Fruit fly (Drosophila melanogaster) whole organism, embryonic: ENCODE data around the gene CG4133.

ENCODE experiments used
- BtbVII ChIP-seq: fragments of 200-800 bp; sonication (Bioruptor generic); optimal IDR thresholded peaks from 3 replicates; lab custom pipeline; 2017; ENCODE audit warnings: missing biosample characterization, mild to moderate bottlenecking, missing genetic modification characterization
- CG1024 ChIP-seq: fragments of 200-800 bp; sonication (Bioruptor generic); IDR thresholded peaks from 2 replicates; pipeline ENCODE4 v1.3.6; 2022; ENCODE audit warnings: missing biosample characterization, missing genetic modification characterization
- CG10274 ChIP-seq: fragments of 200-800 bp; sonication (Bioruptor generic); optimal IDR thresholded peaks from 3 replicates; lab custom pipeline; 2017; ENCODE audit warnings: missing biosample characterization, mild to moderate bottlenecking, missing genetic modification characterization
- CG10366 ChIP-seq: fragments of 200-800 bp; sonication (Bioruptor generic); IDR thresholded peaks from 2 replicates; pipeline ENCODE4 v1.3.6; 2022; ENCODE audit warnings: missing biosample characterization, missing genetic modification characterization
- CG11085 ChIP-seq: fragments of 200-800 bp; sonication (Bioruptor generic); IDR thresholded peaks from 2 replicates; pipeline ENCODE4 v1.3.6; 2022; ENCODE audit warnings: missing biosample characterization, missing genetic modification characterization
- CG11695 ChIP-seq: fragments of 200-800 bp; sonication (Bioruptor generic); IDR thresholded peaks from 3 replicates; pipeline ENCODE4 v1.3.6; 2022; ENCODE audit warnings: missing biosample characterization, missing genetic modification characterization
- CG12219 ChIP-seq: fragments of 200-800 bp; sonication (Bioruptor generic); optimal IDR thresholded peaks from 3 replicates; lab custom pipeline; 2018; ENCODE audit warnings: missing biosample characterization, mild to moderate bottlenecking, missing genetic modification characterization
- CG12299 ChIP-seq: fragments of 200-800 bp; sonication (Bioruptor generic); optimal IDR thresholded peaks from 2 replicates; lab custom pipeline; 2018; ENCODE audit warnings: missing biosample characterization, mild to moderate bottlenecking, missing genetic modification characterization
- CG12659 ChIP-seq: fragments of 200-800 bp; sonication (Bioruptor generic); optimal IDR thresholded peaks from 3 replicates; lab custom pipeline; 2017; ENCODE audit warnings: mild to moderate bottlenecking, missing biosample characterization, missing genetic modification reagents, missing genetic modification characterization
- CG15073 ChIP-seq: fragments of 200-800 bp; sonication (Bioruptor generic); optimal IDR thresholded peaks from 2 replicates; lab custom pipeline; 2016; ENCODE audit warnings: missing biosample characterization, missing genetic modification characterization
- CG16813 ChIP-seq: fragments of 200-800 bp; sonication (Bioruptor generic); IDR thresholded peaks from 3 replicates; pipeline ENCODE4 v1.3.6; 2022; ENCODE audit warnings: missing biosample characterization, missing genetic modification characterization; ENCODE audit not compliant: partially characterized antibody
- CG16815 ChIP-seq: fragments of 200-800 bp; sonication (Bioruptor generic); optimal IDR thresholded peaks from 3 replicates; lab custom pipeline; 2017; ENCODE audit warnings: missing biosample characterization, mild to moderate bottlenecking, missing genetic modification characterization
- CG3407 ChIP-seq: fragments of 200-800 bp; sonication (Bioruptor generic); optimal IDR thresholded peaks from 2 replicates; lab custom pipeline; 2018; ENCODE audit warnings: missing biosample characterization, mild to moderate bottlenecking, missing genetic modification characterization
- CG3838 ChIP-seq: fragments of 200-800 bp; sonication (Bioruptor generic); optimal IDR thresholded peaks from 3 replicates; lab custom pipeline; 2016; ENCODE audit warnings: missing biosample characterization, missing genetic modification characterization
- CG4424 ChIP-seq: fragments of 200-800 bp; sonication (Bioruptor generic); optimal IDR thresholded peaks from 3 replicates; lab custom pipeline; 2016; ENCODE audit warnings: missing biosample characterization, missing genetic modification characterization
- CG5180 ChIP-seq: fragments of 200-800 bp; sonication (Bioruptor generic); optimal IDR thresholded peaks from 3 replicates; lab custom pipeline; 2017; ENCODE audit warnings: missing biosample characterization, missing genetic modification characterization, mild to moderate bottlenecking, moderate library complexity, missing genetic modification reagents
- CG6854 ChIP-seq: fragments of 200-800 bp; sonication (Bioruptor generic); optimal IDR thresholded peaks from 3 replicates; lab custom pipeline; 2017; ENCODE audit warnings: missing biosample characterization, mild to moderate bottlenecking, missing genetic modification characterization
- CG7786 ChIP-seq: fragments of 200-800 bp; sonication (Bioruptor generic); optimal IDR thresholded peaks from 2 replicates; lab custom pipeline; 2016; ENCODE audit warnings: missing biosample characterization, missing genetic modification characterization
- CG8944 ChIP-seq: fragments of 200-800 bp; sonication (Bioruptor generic); optimal IDR thresholded peaks from 3 replicates; lab custom pipeline; 2016; ENCODE audit warnings: missing biosample characterization, missing genetic modification characterization
- CG9609 ChIP-seq: fragments of 200-800 bp; sonication (Bioruptor generic); optimal IDR thresholded peaks from 3 replicates; lab custom pipeline; 2016; ENCODE audit warnings: missing biosample characterization, missing genetic modification characterization
- CG9727 ChIP-seq: fragments of 200-800 bp; sonication (Bioruptor generic); optimal IDR thresholded peaks from 3 replicates; lab custom pipeline; 2017; ENCODE audit warnings: missing biosample characterization, mild to moderate bottlenecking, missing genetic modification characterization
- CG9932 ChIP-seq: fragments of 200-800 bp; sonication (Bioruptor generic); IDR thresholded peaks from 2 replicates; pipeline ENCODE4 v1.3.6; 2022; ENCODE audit warnings: missing biosample characterization, missing genetic modification characterization
- CrebB ChIP-seq: fragments of 200-800 bp; sonication (Bioruptor generic); optimal IDR thresholded peaks from 3 replicates; lab custom pipeline; 2018; ENCODE audit warnings: missing biosample characterization, mild to moderate bottlenecking, missing genetic modification characterization
- D19B ChIP-seq: fragments of 200-800 bp; sonication (Bioruptor generic); optimal IDR thresholded peaks from 2 replicates; lab custom pipeline; 2017; ENCODE audit warnings: missing biosample characterization, mild to moderate bottlenecking, missing genetic modification characterization
- E2f2 ChIP-seq: fragments of 200-800 bp; sonication (Bioruptor generic); IDR thresholded peaks from 2 replicates; pipeline ENCODE4 v1.3.6; 2022; ENCODE audit warnings: missing biosample characterization, missing genetic modification characterization
- Hmr ChIP-seq: fragments of 200-800 bp; sonication (Bioruptor generic); optimal IDR thresholded peaks from 3 replicates; lab custom pipeline; 2017; ENCODE audit warnings: mild to moderate bottlenecking, missing biosample characterization, missing genetic modification reagents, missing genetic modification characterization
- Mad ChIP-seq: fragments of 200-800 bp; sonication (Bioruptor generic); optimal IDR thresholded peaks from 2 replicates; lab custom pipeline; 2016; ENCODE audit warnings: missing biosample characterization, missing genetic modification characterization
- NK7.1 ChIP-seq: fragments of 200-800 bp; sonication (Bioruptor generic); optimal IDR thresholded peaks from 3 replicates; lab custom pipeline; 2016; ENCODE audit warnings: missing biosample characterization, missing genetic modification characterization
- Nf-YC ChIP-seq: fragments of 200-800 bp; optimal IDR thresholded peaks from 3 replicates; lab custom pipeline; 2019; ENCODE audit warnings: missing biosample characterization, mild to moderate bottlenecking, missing genetic modification characterization, moderate library complexity
- Ptx1 ChIP-seq: fragments of 200-800 bp; sonication (Bioruptor generic); IDR thresholded peaks from 2 replicates; pipeline ENCODE4 v1.3.6; 2022; ENCODE audit warnings: missing biosample characterization, missing genetic modification characterization
- Sry-β ChIP-seq: fragments of 200-800 bp; sonication (Bioruptor generic); optimal IDR thresholded peaks from 2 replicates; lab custom pipeline; 2018; ENCODE audit warnings: missing biosample characterization, mild to moderate bottlenecking, missing genetic modification characterization, moderate library complexity
- da ChIP-seq: fragments of 200-800 bp; sonication (Bioruptor generic); optimal IDR thresholded peaks from 2 replicates; lab custom pipeline; 2016; ENCODE audit warnings: missing biosample characterization, missing genetic modification characterization
- danr ChIP-seq: fragments of 200-800 bp; sonication (Bioruptor generic); IDR thresholded peaks from 2 replicates; pipeline ENCODE4 v1.3.6; 2022; ENCODE audit warnings: missing biosample characterization, missing genetic modification characterization
- dmrt11E ChIP-seq: fragments of 200-800 bp; sonication (Bioruptor generic); optimal IDR thresholded peaks from 3 replicates; lab custom pipeline; 2018; ENCODE audit warnings: missing biosample characterization, mild to moderate bottlenecking, missing genetic modification characterization, moderate library complexity
- fd3F ChIP-seq: fragments of 200-800 bp; sonication (Bioruptor generic); optimal IDR thresholded peaks from 2 replicates; lab custom pipeline; 2018; ENCODE audit warnings: missing biosample characterization, mild to moderate bottlenecking, missing genetic modification characterization, moderate library complexity
- fd96Cb ChIP-seq: fragments of 200-800 bp; sonication (Bioruptor generic); optimal IDR thresholded peaks from 2 replicates; lab custom pipeline; 2018; ENCODE audit warnings: missing biosample characterization, mild to moderate bottlenecking, missing genetic modification characterization, moderate library complexity
- hkb ChIP-seq, 2 experiments: fragments of 200-800 bp in 1 of 2; fragments of >200 bp in 1 of 2; sonication (Bioruptor generic) in 1 of 2; IDR thresholded peaks in 1 of 2; optimal IDR thresholded peaks in 1 of 2; 2 replicates each; pipeline versions ENCODE4 v1.3.6 to Lab custom; 2017 to 2022; ENCODE audit warnings: missing biosample characterization in 1 of 2, missing genetic modification characterization in 1 of 2
- inv ChIP-seq: fragments of 200-800 bp; sonication (Bioruptor generic); IDR thresholded peaks from 2 replicates; pipeline ENCODE4 v1.3.6; 2022; ENCODE audit warnings: missing biosample characterization, missing genetic modification characterization; ENCODE audit not compliant: partially characterized antibody
- mirr ChIP-seq: fragments of 200-800 bp; sonication (Bioruptor generic); optimal IDR thresholded peaks from 3 replicates; lab custom pipeline; 2018; ENCODE audit warnings: missing biosample characterization, mild to moderate bottlenecking, missing genetic modification characterization
- nerfin-1 ChIP-seq: fragments of 200-800 bp; sonication (Bioruptor generic); optimal IDR thresholded peaks from 3 replicates; lab custom pipeline; 2019; ENCODE audit warnings: missing biosample characterization, mild to moderate bottlenecking, missing genetic modification characterization, moderate library complexity
- nmo ChIP-seq: fragments of 200-800 bp; sonication (Bioruptor generic); optimal IDR thresholded peaks from 2 replicates; lab custom pipeline; 2018; ENCODE audit warnings: missing biosample characterization, mild to moderate bottlenecking, missing genetic modification characterization, moderate library complexity
- pros ChIP-seq: fragments of 200-800 bp; sonication (Bioruptor generic); optimal IDR thresholded peaks from 3 replicates; lab custom pipeline; 2019; ENCODE audit warnings: missing biosample characterization, mild to moderate bottlenecking, missing genetic modification characterization, moderate library complexity
- rib ChIP-seq: fragments of 200-800 bp; sonication (Bioruptor generic); IDR thresholded peaks from 2 replicates; pipeline ENCODE4 v1.3.6; 2022; ENCODE audit warnings: missing biosample characterization, missing genetic modification characterization
- sob ChIP-seq: fragments of 200-800 bp; sonication (Bioruptor generic); IDR thresholded peaks from 2 replicates; pipeline ENCODE4 v1.3.6; 2022; ENCODE audit warnings: missing biosample characterization, missing genetic modification characterization
- sqz ChIP-seq: fragments of 200-800 bp; sonication (Bioruptor generic); optimal IDR thresholded peaks from 3 replicates; lab custom pipeline; 2018; ENCODE audit warnings: missing biosample characterization, mild to moderate bottlenecking, missing genetic modification characterization
- stc ChIP-seq: fragments of 200-800 bp; sonication (Bioruptor generic); IDR thresholded peaks from 2 replicates; pipeline ENCODE4 v1.3.6; 2022; ENCODE audit warnings: missing biosample characterization, missing genetic modification characterization
- tio ChIP-seq: fragments of 200-800 bp; sonication (Bioruptor generic); optimal IDR thresholded peaks from 2 replicates; lab custom pipeline; 2017; ENCODE audit warnings: missing biosample characterization, missing genetic modification characterization, inconsistent platforms
- twi ChIP-seq: fragments of 200-800 bp; optimal IDR thresholded peaks from 2 replicates; lab custom pipeline; 2019; ENCODE audit warnings: missing biosample characterization, mild to moderate bottlenecking, missing genetic modification characterization, moderate library complexity
- zen ChIP-seq: fragments of 200-800 bp; sonication (Bioruptor generic); optimal IDR thresholded peaks from 3 replicates; lab custom pipeline; 2018; ENCODE audit warnings: missing biosample characterization, mild to moderate bottlenecking, missing genetic modification characterization, moderate library complexity

CG4133 gene

dm6 chr2L:487719-488547 lies 32.6 kb downstream of the CG4133 start (continued):
- no peak for TF ChIP-seq inv (GFP tag; lab: Robert Waterston, UW)
- no peak for TF ChIP-seq sqz (GFP tag; lab: Kevin White, UChicago)
- TF ChIP-seq dmrt11E: no peak
- TF ChIP-seq sob (GFP tag; lab: Robert Waterston, UW): no peak; the same call in 1 of the 2 replicates
- TF ChIP-seq Hmr (GFP tag; lab: Kevin White, UChicago): peak; percentile 38
- TF ChIP-seq CG9727 (GFP tag; lab: Kevin White, UChicago): peak; percentile 11
- TF ChIP-seq CG4424 (GFP tag; lab: Kevin White, UChicago): peak; percentile 26
- TF ChIP-seq mirr: no peak
- TF ChIP-seq Ptx1 (GFP tag; lab: Robert Waterston, UW): no peak
- TF ChIP-seq stc: no peak
- TF ChIP-seq Mad (GFP tag; lab: Kevin White, UChicago): no peak
- TF ChIP-seq CG12219 (GFP tag; lab: Kevin White, UChicago): no peak
- TF ChIP-seq CG8944 (GFP tag; lab: Kevin White, UChicago): no peak
- no peak for TF ChIP-seq CG5180
- TF ChIP-seq CG16815: no peak
- TF ChIP-seq CG6854 (GFP tag; lab: Kevin White, UChicago): no peak
- no peak for TF ChIP-seq CrebB (tag; lab: Kevin White, UChicago)
- TF ChIP-seq danr (GFP tag; lab: Robert Waterston, UW): no peak
- TF ChIP-seq D19B (GFP tag; lab: Kevin White, UChicago): no peak
- TF ChIP-seq Sry-β (GFP tag; lab: Kevin White, UChicago): no peak
- no peak for TF ChIP-seq rib (GFP tag; lab: Robert Waterston, UW)
- TF ChIP-seq NK7.1 (GFP tag; lab: Kevin White, UChicago): no peak
- TF ChIP-seq CG10366 (GFP tag; lab: Robert Waterston, UW): no peak
- TF ChIP-seq CG16813 (GFP tag; lab: Robert Waterston, UW): no peak
- TF ChIP-seq CG3838: no peak
- no peak for TF ChIP-seq CG12299
- peak; percentile 34 for TF ChIP-seq CG9609 (GFP tag; lab: Kevin White, UChicago)
- TF ChIP-seq CG11085: no peak
- peak; percentile 4 for TF ChIP-seq CG7786
- TF ChIP-seq twi (tag; lab: Kevin White, UChicago): peak; percentile 0
- TF ChIP-seq CG3407 (GFP tag; lab: Kevin White, UChicago): no peak
- TF ChIP-seq nmo (GFP tag; lab: Kevin White, UChicago): peak; percentile 29
- no peak for TF ChIP-seq CG1024 (GFP tag; lab: Robert Waterston, UW)
- TF ChIP-seq BtbVII (GFP tag; lab: Kevin White, UChicago): peak; percentile 14
- TF ChIP-seq CG10274 (GFP tag; lab: Kevin White, UChicago): no peak
- no peak for TF ChIP-seq hkb (optimal IDR thresholded peaks at IDR 0.05; lab: Kevin White, UChicago)
- peak; percentile 24; the same call in 1 of the 2 replicates for TF ChIP-seq hkb (GFP tag; IDR thresholded peaks at IDR 0.05; lab: Robert Waterston, UW)
- TF ChIP-seq Nf-YC (tag; lab: Kevin White, UChicago): peak; percentile 1
- TF ChIP-seq pros (GFP tag; lab: Kevin White, UChicago): no peak
- TF ChIP-seq zen (tag; lab: Kevin White, UChicago): no peak
- TF ChIP-seq nerfin-1 (tag; lab: Kevin White, UChicago): no peak
- peak; percentile 44 for TF ChIP-seq tio (GFP tag; lab: Kevin White, UChicago)
- TF ChIP-seq fd3F (GFP tag; lab: Kevin White, UChicago): peak; percentile 21
- TF ChIP-seq CG11695 (GFP tag; lab: Robert Waterston, UW): peak; percentile 32; the same call in 1 of the 3 replicates
- no peak for TF ChIP-seq da (GFP tag; lab: Kevin White, UChicago)
- TF ChIP-seq CG15073 (GFP tag; lab: Kevin White, UChicago): no peak
- TF ChIP-seq fd96Cb: peak; percentile 17
- no peak for TF ChIP-seq CG9932 (GFP tag; lab: Robert Waterston, UW)
- TF ChIP-seq CG12659 (GFP tag; lab: Kevin White, UChicago): no peak
- peak; percentile 16; the same call in 1 of the 2 replicates for TF ChIP-seq E2f2 (GFP tag; lab: Robert Waterston, UW)
